Worm (Caenorhabditis elegans): ENCODE measurements around the gene F54D5.3.

The F54D5.3 gene

ce11 chrII:11534429-11535099, 37.0 kb upstream of the F54D5.3 start, which contains the start of gene Y62F5A.12 (continued):
- TF ChIP-seq skn-1 (tag; optimal IDR thresholded peaks at IDR 0.05), result peak; percentile 42
- peak; percentile 72 for TF ChIP-seq egl-13 (tag; optimal IDR thresholded peaks at IDR 0.05)
- peak; percentile 81 for TF ChIP-seq fkh-10 (GFP tag; optimal IDR thresholded peaks at IDR 0.05)
- TF ChIP-seq unc-86 (tag; optimal IDR thresholded peaks at IDR 0.05), result peak; percentile 84
- peak; percentile 63 for TF ChIP-seq mep-1 (tag; optimal IDR thresholded peaks at IDR 0.05)
- TF ChIP-seq xbp-1 (tag; optimal IDR thresholded peaks at IDR 0.05), result peak; percentile 86
- TF ChIP-seq mab-9 (GFP tag; IDR thresholded peaks at IDR 0.05), result peak; percentile 87
- peak; percentile 83 for TF ChIP-seq dsc-1 (tag; optimal IDR thresholded peaks at IDR 0.05)
- TF ChIP-seq lin-35 (GFP tag; optimal IDR thresholded peaks at IDR 0.05), result peak; percentile 78 to 92
- TF ChIP-seq jun-1 (tag; optimal IDR thresholded peaks at IDR 0.05), result peak; percentile 66
- peak; percentile 91 for TF ChIP-seq lir-3 (tag; optimal IDR thresholded peaks at IDR 0.05; ENCODE audit: poor library complexity)
- peak; percentile 34 for TF ChIP-seq nhr-237 (tag; optimal IDR thresholded peaks at IDR 0.05)
- peak; percentile 6 for TF ChIP-seq snpc-4 (tag; optimal IDR thresholded peaks at IDR 0.05)
- TF ChIP-seq ceh-90 (tag; optimal IDR thresholded peaks at IDR 0.05), result peak; percentile 51
- TF ChIP-seq blmp-1 (tag; optimal IDR thresholded peaks at IDR 0.05), result peak; percentile 22
- TF ChIP-seq efl-1 (optimal IDR thresholded peaks at IDR 0.05), result peak; percentile 82 to 90
- peak; percentile 87 to 99 for TF ChIP-seq efl-1 (GFP tag; optimal IDR thresholded peaks at IDR 0.05 in 1 of 2)
- peak; percentile 47 for TF ChIP-seq C04F5.9 (tag; optimal IDR thresholded peaks at IDR 0.05)
- peak; percentile 86 for TF ChIP-seq nhr-90 (tag; optimal IDR thresholded peaks at IDR 0.05; ENCODE audit: poor library complexity)
- TF ChIP-seq lin-15B (tag; optimal IDR thresholded peaks at IDR 0.05), result peak; percentile 82
- TF ChIP-seq nhr-11 (tag; optimal IDR thresholded peaks at IDR 0.05), result peak; percentile 11
- TF ChIP-seq lsy-2 (tag; optimal IDR thresholded peaks at IDR 0.05), result peak; percentile 72 to 73
- peak; percentile 10 for TF ChIP-seq efl-3 (GFP tag; optimal IDR thresholded peaks at IDR 0.05)
- peak; percentile 80 for TF ChIP-seq swsn-7 (tag; optimal IDR thresholded peaks at IDR 0.05)
- peak; percentile 44 for TF ChIP-seq irx-1 (tag; optimal IDR thresholded peaks at IDR 0.05)
- TF ChIP-seq fkh-4 (tag; optimal IDR thresholded peaks at IDR 0.05; ENCODE audit: borderline replicate concordance), result peak; percentile 54
- TF ChIP-seq zip-4 (GFP tag; optimal IDR thresholded peaks at IDR 0.05), result peak; percentile 11
- peak; percentile 99 for TF ChIP-seq rnt-1 (tag; optimal IDR thresholded peaks at IDR 0.05)
- TF ChIP-seq nhr-71 (tag; optimal IDR thresholded peaks at IDR 0.05), result peak; percentile 92
- peak; percentile 90 for TF ChIP-seq ceh-88 (GFP tag; IDR thresholded peaks at IDR 0.05)
- peak; percentile 20 for TF ChIP-seq hlh-4 (tag; optimal IDR thresholded peaks at IDR 0.05)
- TF ChIP-seq pax-3 (tag; optimal IDR thresholded peaks at IDR 0.05), result peak; percentile 89
- TF ChIP-seq fkh-8 (tag; optimal IDR thresholded peaks at IDR 0.05), result peak; percentile 90
- TF ChIP-seq ceh-8 (GFP tag; optimal IDR thresholded peaks at IDR 0.05), result peak; percentile 57

- TF ChIP-seq Y116A8C.19 (tag; optimal IDR thresholded peaks at IDR 0.05; ENCODE audit: borderline replicate concordance) (no peak), egl-27 (tag; optimal IDR thresholded peaks at IDR 0.05) (no peak), ztf-11 (tag; optimal IDR thresholded peaks at IDR 0.05) (no peak), C16A3.4 (tag; optimal IDR thresholded peaks at IDR 0.05) (no peak)
Observed at ce11 chrII:11535429-11535828, 36.2 kb upstream of the F54D5.3 start.

ce11 chrII:11535924-11536323, 35.7 kb upstream of the F54D5.3 start:
- TF ChIP-seq efl-1 (optimal IDR thresholded peaks at IDR 0.05) (no peak), efl-1 (GFP tag; optimal IDR thresholded peaks at IDR 0.05 in 1 of 2) (peak in 1 of 2 experiments; percentile 82), nhr-47 (tag; optimal IDR thresholded peaks at IDR 0.05) (no peak), alr-1 (tag; optimal IDR thresholded peaks at IDR 0.05; ENCODE audit: borderline replicate concordance) (no peak), rnt-1 (tag; optimal IDR thresholded peaks at IDR 0.05) (no peak), unc-62 (GFP tag; optimal IDR thresholded peaks at IDR 0.05) (no peak)
